Fruit fly (Drosophila melanogaster): ENCODE results near the gene janA.

Gene janA

dm6 chr3R:30051933-30052332 is 12.6 kb upstream of the janA start, which contains the start of gene CG15528:
Gene CG15528, minus strand, starts transcription at chr3R:30052112.
- TF ChIP-seq CG12605 (GFP tag; IDR thresholded peaks at IDR 0.05): no peak
- no peak for TF ChIP-seq CG9948 (tag; optimal IDR thresholded peaks at IDR 0.05)
- no peak for TF ChIP-seq rn (GFP tag; IDR thresholded peaks at IDR 0.05)
- TF ChIP-seq CG15710 (tag; optimal IDR thresholded peaks at IDR 0.05): no peak
- TF ChIP-seq CG4496 (GFP tag; IDR thresholded peaks at IDR 0.05): no peak
- TF ChIP-seq Pif1B (GFP tag; optimal IDR thresholded peaks at IDR 0.05): no peak
- TF ChIP-seq Pif1A (GFP tag; optimal IDR thresholded peaks at IDR 0.05): no peak
- no peak for TF ChIP-seq D1 (tag; optimal IDR thresholded peaks at IDR 0.05)
- TF ChIP-seq CG8301 (tag; optimal IDR thresholded peaks at IDR 0.05): no peak
- no peak for TF ChIP-seq CG13204 (GFP tag; optimal IDR thresholded peaks at IDR 0.05)
- no peak for TF ChIP-seq fd96Ca (GFP tag; IDR thresholded peaks at IDR 0.05)
- TF ChIP-seq CG32121 (GFP tag; IDR thresholded peaks at IDR 0.05): no peak
- TF ChIP-seq Snoo (tag; optimal IDR thresholded peaks at IDR 0.05): no peak
- TF ChIP-seq gl (tag; optimal IDR thresholded peaks at IDR 0.05): no peak
- TF ChIP-seq CG34367 (tag; optimal IDR thresholded peaks at IDR 0.05): no peak
- TF ChIP-seq CG8159 (tag; optimal IDR thresholded peaks at IDR 0.05): no peak
- TF ChIP-seq CG10348 (GFP tag; IDR thresholded peaks at IDR 0.05): no peak

dm6 chr3R:30050448-30050847 is 11.1 kb upstream of the janA start:
- TF ChIP-seq CG12605 (GFP tag; IDR thresholded peaks at IDR 0.05): no peak
- TF ChIP-seq CG15710 (tag; optimal IDR thresholded peaks at IDR 0.05): no peak
- TF ChIP-seq Pif1B (GFP tag; optimal IDR thresholded peaks at IDR 0.05): no peak
- TF ChIP-seq CG13204 (GFP tag; optimal IDR thresholded peaks at IDR 0.05): no peak
- no peak for TF ChIP-seq CG34367 (tag; optimal IDR thresholded peaks at IDR 0.05)
- TF ChIP-seq CG32121 (GFP tag; IDR thresholded peaks at IDR 0.05): no peak
- TF ChIP-seq CG17806 (tag; optimal IDR thresholded peaks at IDR 0.05): no peak

- TF ChIP-seq CG14655 (GFP tag; optimal IDR thresholded peaks at IDR 0.05) (no peak), CG32121 (GFP tag; IDR thresholded peaks at IDR 0.05) (peak; percentile 89), Snoo (tag; optimal IDR thresholded peaks at IDR 0.05) (peak; percentile 94), fd96Ca (GFP tag; IDR thresholded peaks at IDR 0.05) (peak; percentile 95), D1 (tag; optimal IDR thresholded peaks at IDR 0.05) (no peak), CG9948 (tag; optimal IDR thresholded peaks at IDR 0.05) (peak; percentile 76), rn (GFP tag; IDR thresholded peaks at IDR 0.05) (peak; percentile 73), CG10348 (GFP tag; IDR thresholded peaks at IDR 0.05) (peak; percentile 84), EcR (GFP tag; optimal IDR thresholded peaks at IDR 0.05) (no peak), Ets98B (GFP tag; IDR thresholded peaks at IDR 0.05) (peak; percentile 92), CG34367 (tag; optimal IDR thresholded peaks at IDR 0.05) (peak; percentile 77), CG12605 (GFP tag; IDR thresholded peaks at IDR 0.05) (peak; percentile 78), CG13204 (GFP tag; optimal IDR thresholded peaks at IDR 0.05) (no peak), Pif1B (GFP tag; optimal IDR thresholded peaks at IDR 0.05) (peak; percentile 94), gl (tag; optimal IDR thresholded peaks at IDR 0.05) (peak; percentile 78), CG8301 (tag; optimal IDR thresholded peaks at IDR 0.05) (peak; percentile 81), CG17806 (tag; optimal IDR thresholded peaks at IDR 0.05) (peak; percentile 83), CG4496 (GFP tag; IDR thresholded peaks at IDR 0.05) (peak; percentile 94), CG15710 (tag; optimal IDR thresholded peaks at IDR 0.05) (peak; percentile 83), CG8159 (tag; optimal IDR thresholded peaks at IDR 0.05) (peak; percentile 84), Pif1A (GFP tag; optimal IDR thresholded peaks at IDR 0.05) (peak; percentile 88)
Observed at dm6 chr3R:30046029-30047001, 7.0 kb upstream of the janA start, which contains the start of the genes RpL32 and CG7943. Gene RpL32, minus strand, starts transcription at chr3R:30046161. Gene CG7943, plus strand, starts transcription at chr3R:30046470.

dm6 chr3R:30043139-30043744 is 3.9 kb upstream of the janA start, which contains the start of gene Sry-delta:
Gene Sry-delta, plus strand, starts transcription at chr3R:30043341.
- TF ChIP-seq CG14655 (GFP tag; optimal IDR thresholded peaks at IDR 0.05) (no peak), CG4496 (GFP tag; IDR thresholded peaks at IDR 0.05) (peak; percentile 43; the same call in 2 of the 3 replicates), fd96Ca (GFP tag; IDR thresholded peaks at IDR 0.05) (peak; percentile 70; the same call in 2 of the 3 replicates), Snoo (tag; optimal IDR thresholded peaks at IDR 0.05) (peak; percentile 65), rn (GFP tag; IDR thresholded peaks at IDR 0.05) (peak; percentile 42; the same call in 1 of the 2 replicates), CG8301 (tag; optimal IDR thresholded peaks at IDR 0.05) (no peak), CG17806 (tag; optimal IDR thresholded peaks at IDR 0.05) (peak; percentile 23), CG15710 (tag; optimal IDR thresholded peaks at IDR 0.05) (peak; percentile 48), Ets98B (GFP tag; IDR thresholded peaks at IDR 0.05) (peak; percentile 75), Pif1B (GFP tag; optimal IDR thresholded peaks at IDR 0.05) (no peak), EcR (GFP tag; optimal IDR thresholded peaks at IDR 0.05) (no peak), CG9948 (tag; optimal IDR thresholded peaks at IDR 0.05) (no peak)

- TF ChIP-seq CG15710 (tag; optimal IDR thresholded peaks at IDR 0.05) (no peak), Pif1B (GFP tag; optimal IDR thresholded peaks at IDR 0.05) (no peak), CG12605 (GFP tag; IDR thresholded peaks at IDR 0.05) (no peak), gl (tag; optimal IDR thresholded peaks at IDR 0.05) (no peak), CG8159 (tag; optimal IDR thresholded peaks at IDR 0.05) (no peak), fd96Ca (GFP tag; IDR thresholded peaks at IDR 0.05) (no peak), CG14655 (GFP tag; optimal IDR thresholded peaks at IDR 0.05) (no peak), D1 (tag; optimal IDR thresholded peaks at IDR 0.05) (no peak), Ets98B (GFP tag; IDR thresholded peaks at IDR 0.05) (no peak), CG4496 (GFP tag; IDR thresholded peaks at IDR 0.05) (no peak), rn (GFP tag; IDR thresholded peaks at IDR 0.05) (no peak), CG34367 (tag; optimal IDR thresholded peaks at IDR 0.05) (no peak), CG10348 (GFP tag; IDR thresholded peaks at IDR 0.05) (no peak), EcR (GFP tag; optimal IDR thresholded peaks at IDR 0.05) (no peak)
Observed at dm6 chr3R:30040879-30041278, 1.5 kb upstream of the janA start.
